Worm (Caenorhabditis elegans): ENCODE measurements around the gene T01B7.5.

- TF ChIP-seq him-1 (tag; optimal IDR thresholded peaks at IDR 0.05), result no peak
- no peak for TF ChIP-seq dao-5 (tag; optimal IDR thresholded peaks at IDR 0.05)
- no peak for TF ChIP-seq W03F9.2 (tag; optimal IDR thresholded peaks at IDR 0.05)
These were observed 17.8 kb upstream of the T01B7.5 start, which contains the start of gene chdh-1 for ce11 chrII:8698828-8699227.

Measured in whole organism, L4/young adult.